Worm (Caenorhabditis elegans): ENCODE results near the gene mob-2.

Gene mob-2

DNA sequence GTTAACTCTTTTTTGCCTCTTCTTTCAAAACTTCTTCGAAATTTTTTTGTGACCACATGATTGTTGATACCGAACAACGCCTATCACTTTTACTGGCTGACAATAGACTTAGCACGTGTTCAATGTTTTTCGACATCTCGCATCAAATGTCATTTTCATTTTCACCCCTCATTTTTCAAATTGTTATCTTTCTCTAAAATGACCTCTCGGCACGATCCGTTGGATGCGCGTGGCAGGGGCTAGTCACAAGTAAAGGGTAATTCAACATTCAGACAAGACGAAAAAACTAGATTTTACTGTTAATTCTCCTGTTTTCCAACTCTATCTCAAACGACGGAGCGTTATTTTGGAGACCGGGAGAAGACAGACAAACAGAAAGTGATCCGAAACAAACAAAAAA, 56.4 kb downstream of the mob-2 start, which contains the start of gene F17H10.2 (continued):
- no peak for TF ChIP-seq F26F4.8 (GFP tag; conservative IDR thresholded peaks at IDR 0.05)
- TF ChIP-seq madf-5 (GFP tag; IDR thresholded peaks at IDR 0.05): no peak
- TF ChIP-seq ceh-62 (tag; optimal IDR thresholded peaks at IDR 0.05): no peak
- no peak for TF ChIP-seq pqm-1 (tag; optimal IDR thresholded peaks at IDR 0.05)
- no peak for TF ChIP-seq nhr-41 (GFP tag; IDR thresholded peaks at IDR 0.05)
- no peak for TF ChIP-seq ces-1 (GFP tag; optimal IDR thresholded peaks at IDR 0.05)
- no peak for TF ChIP-seq lin-38 (GFP tag; IDR thresholded peaks at IDR 0.05)
- no peak for TF ChIP-seq php-3 (GFP tag; IDR thresholded peaks at IDR 0.05)
- no peak for TF ChIP-seq lin-1 (GFP tag; IDR thresholded peaks at IDR 0.05)
- no peak for TF ChIP-seq ztf-7 (tag; optimal IDR thresholded peaks at IDR 0.05)
- TF ChIP-seq arid-1 (GFP tag; conservative IDR thresholded peaks at IDR 0.05): no peak
- peak in 1 of 2 experiments; percentile 15 for TF ChIP-seq lsy-2 (tag; optimal IDR thresholded peaks at IDR 0.05)
- no peak for TF ChIP-seq lim-7 (GFP tag; IDR thresholded peaks at IDR 0.05)
- TF ChIP-seq nhr-11 (tag; optimal IDR thresholded peaks at IDR 0.05): no peak
- TF ChIP-seq ceh-82 (tag; optimal IDR thresholded peaks at IDR 0.05): no peak
- TF ChIP-seq duxl-1 (tag; optimal IDR thresholded peaks at IDR 0.05; ENCODE audit: poor library complexity): no peak
- peak; percentile 40 for TF ChIP-seq nhr-25 (tag; optimal IDR thresholded peaks at IDR 0.05; ENCODE audit: borderline replicate concordance, insufficient read depth)
- no peak for TF ChIP-seq nhr-76 (tag; optimal IDR thresholded peaks at IDR 0.05)
- no peak for TF ChIP-seq dpl-1 (GFP tag; optimal IDR thresholded peaks at IDR 0.05)
- no peak for TF ChIP-seq daf-16 (GFP tag; optimal IDR thresholded peaks at IDR 0.05)
- no peak for TF ChIP-seq daf-16 (tag; optimal IDR thresholded peaks at IDR 0.05)
- no peak for TF ChIP-seq rbr-2 (tag; optimal IDR thresholded peaks at IDR 0.05)
- TF ChIP-seq lin-15B (tag; optimal IDR thresholded peaks at IDR 0.05): no peak
- no peak for TF ChIP-seq ceh-28 (tag; optimal IDR thresholded peaks at IDR 0.05)
- TF ChIP-seq hif-1 (tag; optimal IDR thresholded peaks at IDR 0.05): no peak
- no peak for TF ChIP-seq attf-4 (tag; optimal IDR thresholded peaks at IDR 0.05)

DNA sequence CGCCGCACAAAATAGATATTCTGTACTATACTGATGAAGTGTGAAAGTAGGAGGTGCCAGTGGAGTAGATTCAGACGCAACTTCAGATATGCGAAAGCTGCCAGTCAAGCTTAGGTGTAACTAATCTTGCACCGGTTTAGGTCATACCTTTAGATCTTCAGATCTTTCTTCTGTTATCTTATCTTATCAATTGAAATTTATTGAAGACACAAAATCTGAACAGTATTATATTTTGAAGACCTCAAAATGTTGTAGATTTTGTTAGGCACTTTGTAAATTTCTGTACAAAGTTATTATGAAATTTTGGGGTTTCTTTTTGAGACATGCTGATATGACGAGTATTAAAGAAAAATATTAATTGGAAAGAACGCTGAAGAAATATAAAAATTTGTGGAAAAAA, 57.2 kb downstream of the mob-2 start:
- TF ChIP-seq ceh-44 (GFP tag; IDR thresholded peaks at IDR 0.05): no peak
- TF ChIP-seq nhr-11 (tag; optimal IDR thresholded peaks at IDR 0.05): no peak
- no peak for TF ChIP-seq Y105C5A.15 (GFP tag; IDR thresholded peaks at IDR 0.05)
- no peak for TF ChIP-seq pqm-1 (tag; optimal IDR thresholded peaks at IDR 0.05)
- no peak for TF ChIP-seq ceh-20 (GFP tag; IDR thresholded peaks at IDR 0.05)
- no peak for TF ChIP-seq saeg-2 (GFP tag; IDR thresholded peaks at IDR 0.05)
- TF ChIP-seq F10B5.3 (tag; optimal IDR thresholded peaks at IDR 0.05): no peak
- TF ChIP-seq egl-27 (tag; optimal IDR thresholded peaks at IDR 0.05): no peak
- TF ChIP-seq F49E8.2 (tag; optimal IDR thresholded peaks at IDR 0.05; ENCODE audit: borderline replicate concordance): no peak
- no peak for TF ChIP-seq daf-8 (GFP tag; IDR thresholded peaks at IDR 0.05)
- no peak for TF ChIP-seq fkh-10 (GFP tag; optimal IDR thresholded peaks at IDR 0.05)
- TF ChIP-seq ces-1 (GFP tag; optimal IDR thresholded peaks at IDR 0.05): no peak
- no peak for TF ChIP-seq Y48G9A.11 (GFP tag; IDR thresholded peaks at IDR 0.05)
- TF ChIP-seq ceh-28 (tag; optimal IDR thresholded peaks at IDR 0.05): no peak

ce11 chrX:13110004-13110403, 59.9 kb downstream of the mob-2 start:
- no peak for TF ChIP-seq hif-1 (tag; optimal IDR thresholded peaks at IDR 0.05)
- no peak for TF ChIP-seq fkh-10 (GFP tag; optimal IDR thresholded peaks at IDR 0.05)
- TF ChIP-seq mdt-29 (GFP tag; IDR thresholded peaks at IDR 0.05): no peak
- no peak for TF ChIP-seq rbr-2 (tag; optimal IDR thresholded peaks at IDR 0.05)
- no peak for TF ChIP-seq nhr-42 (GFP tag; IDR thresholded peaks at IDR 0.05)
- no peak for TF ChIP-seq nhr-10 (tag; optimal IDR thresholded peaks at IDR 0.05)
- no peak for TF ChIP-seq ceh-20 (GFP tag; IDR thresholded peaks at IDR 0.05)
- no peak for TF ChIP-seq ceh-32 (tag; optimal IDR thresholded peaks at IDR 0.05; ENCODE audit: poor library complexity)
- TF ChIP-seq T20F7.1 (GFP tag; optimal IDR thresholded peaks at IDR 0.05): no peak

Measured in whole organism, L4 larva.